Worm (Caenorhabditis elegans) whole organism, young adult: ENCODE results near the gene pgm-2.
A peak's percentile ranks its signal among the peaks of the same experiment; 100 is the strongest.

Source experiments
- B0336.3 ChIP-seq: fragments of 200-800 bp; sonication (Bioruptor generic); IDR thresholded peaks from 2 replicates; pipeline ENCODE4 v1.3.6; 2022; ENCODE audit warnings: missing genetic modification characterization, missing compliant biosample characterization
- F10E7.11 ChIP-seq: sonication (generic microtip); optimal IDR thresholded peaks from 2 replicates; lab custom pipeline; 2017; ENCODE audit warnings: mild to moderate bottlenecking, missing genetic modification characterization, moderate library complexity, missing compliant biosample characterization
- F37B4.10 ChIP-seq: fragments of 200-800 bp; sonication (Bioruptor generic); IDR thresholded peaks from 2 replicates; pipeline ENCODE4 v1.3.6; 2022; ENCODE audit warnings: missing genetic modification characterization, missing compliant biosample characterization
- F57A8.1 ChIP-seq: fragments of 200-800 bp; sonication (Bioruptor generic); optimal IDR thresholded peaks from 2 replicates; lab custom pipeline; 2018; ENCODE audit warnings: mild to moderate bottlenecking, missing genetic modification characterization, moderate library complexity, missing compliant biosample characterization
- T26A5.8 ChIP-seq: sonication (generic microtip); optimal IDR thresholded peaks from 2 replicates; lab custom pipeline; 2016; ENCODE audit warnings: missing genetic modification characterization, missing compliant biosample characterization
- Y67H2A.10 ChIP-seq: fragments of 200-800 bp; sonication (Bioruptor generic); conservative IDR thresholded peaks from 2 replicates; pipeline ENCODE4 v1.3.6; 2022; ENCODE audit warnings: missing genetic modification reagents, missing genetic modification characterization, missing compliant biosample characterization
- Y95B8A.8 ChIP-seq: fragments of 200-800 bp; sonication (Bioruptor generic); IDR thresholded peaks from 2 replicates; pipeline ENCODE4 v1.3.6; 2022; ENCODE audit warnings: missing genetic modification reagents, missing genetic modification characterization, missing compliant biosample characterization
- ZK185.1 ChIP-seq: sonication (generic microtip); optimal IDR thresholded peaks from 2 replicates; lab custom pipeline; 2016; ENCODE audit warnings: mild to moderate bottlenecking, missing genetic modification characterization, missing compliant biosample characterization; ENCODE audit not compliant: poor library complexity, severe bottlenecking
- akir-1 ChIP-seq: fragments of 200-800 bp; sonication (Bioruptor generic); optimal IDR thresholded peaks from 2 replicates; lab custom pipeline; 2018; ENCODE audit warnings: mild to moderate bottlenecking, missing genetic modification characterization, moderate library complexity, missing compliant biosample characterization
- atf-7 ChIP-seq: sonication (generic microtip); optimal IDR thresholded peaks from 2 replicates; lab custom pipeline; 2017; ENCODE audit warnings: mild to moderate bottlenecking, missing genetic modification characterization, missing compliant biosample characterization
- athp-1 ChIP-seq: sonication (generic microtip); optimal IDR thresholded peaks from 2 replicates; lab custom pipeline; 2017; ENCODE audit warnings: mild to moderate bottlenecking, missing genetic modification characterization, missing compliant biosample characterization
- attf-3 ChIP-seq: fragments of 200-800 bp; sonication (Bioruptor generic); conservative IDR thresholded peaks from 2 replicates; pipeline ENCODE4 v1.3.6; 2022; ENCODE audit warnings: missing genetic modification reagents, missing genetic modification characterization, missing compliant biosample characterization
- attf-5 ChIP-seq: fragments of 200-800 bp; sonication (Bioruptor generic); optimal IDR thresholded peaks from 2 replicates; lab custom pipeline; 2018; ENCODE audit warnings: mild to moderate bottlenecking, missing genetic modification characterization, missing compliant biosample characterization
- ccch-3 ChIP-seq: fragments of 200-800 bp; sonication (Bioruptor generic); optimal IDR thresholded peaks from 2 replicates; lab custom pipeline; 2018; ENCODE audit warnings: mild to moderate bottlenecking, missing genetic modification characterization, missing compliant biosample characterization
- cebp-1 ChIP-seq, 2 experiments: fragments of 200-800 bp in 1 of 2; sonication (Bioruptor generic) in 1 of 2; sonication (generic microtip) in 1 of 2; IDR thresholded peaks in 1 of 2; optimal IDR thresholded peaks in 1 of 2; 2 replicates each; pipeline versions ENCODE4 v1.3.6 to Lab custom; 2017 to 2022; ENCODE audit warnings: missing compliant biosample characterization in 2 of 2, missing genetic modification characterization in 2 of 2, mild to moderate bottlenecking in 1 of 2, missing genetic modification reagents in 1 of 2, moderate library complexity in 1 of 2
- ceh-100 ChIP-seq: fragments of 200-800 bp; sonication (Bioruptor generic); IDR thresholded peaks from 2 replicates; pipeline ENCODE4 v1.3.6; 2022; ENCODE audit warnings: missing genetic modification reagents, missing genetic modification characterization, missing compliant biosample characterization
- ceh-27 ChIP-seq: fragments of 200-800 bp; sonication (Bioruptor generic); optimal IDR thresholded peaks from 2 replicates; lab custom pipeline; 2018; ENCODE audit warnings: mild to moderate bottlenecking, missing genetic modification characterization, moderate library complexity, missing compliant biosample characterization
- ceh-40 ChIP-seq: fragments of 200-800 bp; sonication (Bioruptor generic); IDR thresholded peaks from 2 replicates; pipeline ENCODE4 v1.3.6; 2022; ENCODE audit warnings: missing genetic modification characterization, missing compliant biosample characterization
- dox-1 ChIP-seq: fragments of 200-800 bp; sonication (Bioruptor generic); IDR thresholded peaks from 2 replicates; pipeline ENCODE4 v1.3.6; 2022; ENCODE audit warnings: missing genetic modification reagents, missing genetic modification characterization, missing compliant biosample characterization
- egrh-3 ChIP-seq: fragments of 200-800 bp; sonication (Bioruptor generic); IDR thresholded peaks from 2 replicates; pipeline ENCODE4 v1.3.6; 2022; ENCODE audit warnings: missing genetic modification reagents, missing genetic modification characterization, missing compliant biosample characterization
- fkh-3 ChIP-seq: sonication (generic microtip); optimal IDR thresholded peaks from 2 replicates; lab custom pipeline; 2016; ENCODE audit warnings: mild to moderate bottlenecking, missing genetic modification characterization, missing compliant biosample characterization
- hrde-1 ChIP-seq: sonication (generic microtip); optimal IDR thresholded peaks from 2 replicates; lab custom pipeline; 2016; ENCODE audit warnings: missing genetic modification characterization, mild to moderate bottlenecking, missing compliant biosample characterization, moderate library complexity, missing genotype, missing genetic modification reagents, borderline replicate concordance
- let-607 ChIP-seq, 2 experiments: fragments of 200-800 bp in 1 of 2; sonication (Bioruptor generic) in 1 of 2; sonication (generic microtip) in 1 of 2; optimal IDR thresholded peaks; 2 replicates each; lab custom pipeline; 2016 to 2018; ENCODE audit warnings: mild to moderate bottlenecking in 2 of 2, missing compliant biosample characterization in 2 of 2, missing genetic modification characterization in 2 of 2, moderate library complexity in 2 of 2, missing genotype in 1 of 2
- lin-54 ChIP-seq: fragments of 200-800 bp; sonication (Bioruptor generic); optimal IDR thresholded peaks from 2 replicates; lab custom pipeline; 2018; ENCODE audit warnings: mild to moderate bottlenecking, missing genetic modification characterization, missing compliant biosample characterization
- lsl-1 ChIP-seq: fragments of 200-800 bp; sonication (Bioruptor generic); optimal IDR thresholded peaks from 2 replicates; lab custom pipeline; 2018; ENCODE audit warnings: mild to moderate bottlenecking, missing genetic modification characterization, moderate library complexity, missing compliant biosample characterization
- madf-6 ChIP-seq: fragments of 200-800 bp; sonication (Bioruptor generic); IDR thresholded peaks from 2 replicates; pipeline ENCODE4 v1.3.6; 2022; ENCODE audit warnings: missing genetic modification reagents, missing genetic modification characterization, missing compliant biosample characterization
- mxl-1 ChIP-seq: sonication (generic microtip); optimal IDR thresholded peaks from 2 replicates; lab custom pipeline; 2016; ENCODE audit warnings: missing genetic modification characterization, missing compliant biosample characterization
- nfya-2 ChIP-seq: fragments of 200-800 bp; sonication (Bioruptor generic); IDR thresholded peaks from 2 replicates; pipeline ENCODE4 v1.3.6; 2022; ENCODE audit warnings: missing genetic modification reagents, missing genetic modification characterization, missing compliant biosample characterization
- nfyb-1 ChIP-seq: fragments of 200-800 bp; sonication (Bioruptor generic); IDR thresholded peaks from 2 replicates; pipeline ENCODE4 v1.3.6; 2022; ENCODE audit warnings: missing genetic modification reagents, missing genetic modification characterization, missing compliant biosample characterization
- nhr-120 ChIP-seq: fragments of 200-800 bp; sonication (Bioruptor generic); IDR thresholded peaks from 2 replicates; pipeline ENCODE4 v1.3.6; 2022; ENCODE audit warnings: missing genetic modification characterization, missing compliant biosample characterization
- nhr-90 ChIP-seq: sonication (generic microtip); optimal IDR thresholded peaks from 2 replicates; lab custom pipeline; 2016; ENCODE audit warnings: missing genotype, mild to moderate bottlenecking, missing genetic modification characterization, missing compliant biosample characterization
- pbrm-1 ChIP-seq: fragments of 200-800 bp; sonication (Bioruptor generic); IDR thresholded peaks from 2 replicates; pipeline ENCODE4 v1.3.6; 2022; ENCODE audit warnings: missing genetic modification reagents, missing genetic modification characterization, missing compliant biosample characterization
- rpc-1 ChIP-seq, 2 experiments: fragments of 150-350 bp in 1 of 2; sonication (generic microtip) in 1 of 2; optimal IDR thresholded peaks; 2 replicates each; lab custom pipeline; 2014 to 2018; ENCODE audit warnings: missing biosample characterization in 1 of 2, missing genetic modification characterization in 1 of 2, missing genetic modification reagents in 1 of 2, missing genotype in 1 of 2
- sdz-38 ChIP-seq: sonication (generic microtip); optimal IDR thresholded peaks from 2 replicates; lab custom pipeline; 2016; ENCODE audit warnings: missing genotype, missing genetic modification characterization, missing compliant biosample characterization
- snpc-3.4 ChIP-seq: sonication (generic microtip); optimal IDR thresholded peaks from 2 replicates; lab custom pipeline; 2017; ENCODE audit warnings: missing genetic modification characterization, mild to moderate bottlenecking, missing compliant biosample characterization, antibody characterized with exemption, moderate library complexity, missing genotype, missing genetic modification reagents
- tbp1 ChIP-seq: fragments of 200-800 bp; sonication (Bioruptor generic); optimal IDR thresholded peaks from 2 replicates; lab custom pipeline; 2018; ENCODE audit warnings: mild to moderate bottlenecking, missing genetic modification characterization, missing compliant biosample characterization
- tlf-1 ChIP-seq: fragments of 200-800 bp; sonication (Bioruptor generic); optimal IDR thresholded peaks from 2 replicates; lab custom pipeline; 2018; ENCODE audit warnings: mild to moderate bottlenecking, missing genetic modification characterization, missing compliant biosample characterization
- unc-62 ChIP-seq: fragments of 150-350 bp; optimal IDR thresholded peaks from 2 replicates; lab custom pipeline; 2014; ENCODE audit warnings: missing biosample characterization, missing genetic modification reagents, missing genetic modification characterization
- ztf-18 ChIP-seq: sonication (generic microtip); optimal IDR thresholded peaks from 2 replicates; lab custom pipeline; 2016; ENCODE audit warnings: missing genotype, mild to moderate bottlenecking, missing genetic modification characterization, missing compliant biosample characterization
- ztf-25 ChIP-seq: fragments of 200-800 bp; sonication (Bioruptor generic); IDR thresholded peaks from 2 replicates; pipeline ENCODE4 v1.3.6; 2022; ENCODE audit warnings: missing genetic modification reagents, missing genetic modification characterization, missing compliant biosample characterization
- ztf-6 ChIP-seq: fragments of 200-800 bp; sonication (Bioruptor generic); IDR thresholded peaks from 2 replicates; pipeline ENCODE4 v1.3.6; 2022; ENCODE audit warnings: missing genetic modification reagents, missing genetic modification characterization, missing compliant biosample characterization

Gene pgm-2

DNA sequence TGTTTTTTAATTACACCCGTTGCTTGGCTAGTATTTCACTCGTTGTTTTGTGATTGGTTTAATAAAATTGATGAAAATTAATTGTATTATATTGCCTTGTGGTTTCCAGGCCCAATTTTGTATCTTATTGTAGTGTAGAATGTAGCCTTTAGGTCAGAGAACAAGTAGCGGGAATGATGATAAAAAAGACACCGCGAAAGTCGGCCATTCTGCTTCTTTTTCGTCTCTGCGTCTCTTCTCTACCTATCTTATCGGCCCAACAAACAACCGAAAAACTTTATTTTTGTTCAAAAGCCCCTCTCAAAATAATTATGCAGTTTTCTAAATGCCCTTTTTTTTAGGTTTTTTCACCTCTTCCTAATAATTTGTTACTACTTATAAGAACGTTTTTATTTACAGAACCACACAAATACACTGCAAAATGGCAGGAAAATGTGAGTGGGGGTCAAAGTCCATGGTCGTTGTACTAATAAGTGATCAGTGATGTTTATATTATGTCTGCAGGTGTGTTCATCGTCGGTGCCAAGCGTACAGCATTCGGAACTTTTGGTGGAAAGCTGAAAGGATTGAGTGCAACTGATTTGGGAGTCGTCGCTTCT, 45.5 kb downstream of the pgm-2 start, which contains the start of gene acaa-2 (continued):
- TF ChIP-seq nhr-90 (no peak), T26A5.8 (no peak), ceh-100 (GFP tag; lab: Robert Waterston, UW) (no peak), nfya-2 (GFP tag; lab: Robert Waterston, UW) (no peak), F37B4.10 (GFP tag; lab: Robert Waterston, UW) (no peak), rpc-1 (optimal IDR thresholded peaks at IDR 0.05; lab: Kevin White, UChicago) (no peak), rpc-1 (tag; optimal IDR thresholded peaks at IDR 0.05; lab: Kevin White, UChicago) (no peak), ceh-40 (GFP tag; lab: Robert Waterston, UW) (0 out of 2 replicates have a peak, but pooled peaks have one; percentile 7), F57A8.1 (GFP tag; lab: Kevin White, UChicago) (no peak), F10E7.11 (tag; lab: Kevin White, UChicago) (no peak), ceh-27 (no peak), atf-7 (tag; lab: Kevin White, UChicago) (no peak), lsl-1 (GFP tag; lab: Kevin White, UChicago) (peak; percentile 24), ztf-18 (tag; lab: Kevin White, UChicago) (peak; percentile 30), cebp-1 (GFP tag; IDR thresholded peaks at IDR 0.05; lab: Robert Waterston, UW) (no peak), cebp-1 (tag; optimal IDR thresholded peaks at IDR 0.05; lab: Kevin White, UChicago) (peak; percentile 15), ZK185.1 (no peak), madf-6 (GFP tag; lab: Robert Waterston, UW) (peak; percentile 61; the same call in 1 of the 2 replicates), mxl-1 (tag; lab: Kevin White, UChicago) (no peak), unc-62 (GFP tag; lab: Kevin White, UChicago) (no peak), akir-1 (GFP tag; lab: Kevin White, UChicago) (no peak), nfyb-1 (GFP tag; lab: Robert Waterston, UW) (no peak), Y95B8A.8 (no peak), attf-3 (GFP tag; lab: Robert Waterston, UW) (no peak), attf-5 (GFP tag; lab: Kevin White, UChicago) (peak; percentile 35), snpc-3.4 (tag; lab: Kevin White, UChicago) (peak; percentile 41), let-607 (tag; optimal IDR thresholded peaks at IDR 0.05; lab: Kevin White, UChicago) (no peak), sdz-38 (tag; lab: Kevin White, UChicago) (no peak), Y67H2A.10 (GFP tag; lab: Robert Waterston, UW) (no peak), hrde-1 (tag; lab: Kevin White, UChicago) (no peak), pbrm-1 (peak; percentile 9; the same call in 1 of the 2 replicates), nhr-120 (GFP tag; lab: Robert Waterston, UW) (no peak)

DNA sequence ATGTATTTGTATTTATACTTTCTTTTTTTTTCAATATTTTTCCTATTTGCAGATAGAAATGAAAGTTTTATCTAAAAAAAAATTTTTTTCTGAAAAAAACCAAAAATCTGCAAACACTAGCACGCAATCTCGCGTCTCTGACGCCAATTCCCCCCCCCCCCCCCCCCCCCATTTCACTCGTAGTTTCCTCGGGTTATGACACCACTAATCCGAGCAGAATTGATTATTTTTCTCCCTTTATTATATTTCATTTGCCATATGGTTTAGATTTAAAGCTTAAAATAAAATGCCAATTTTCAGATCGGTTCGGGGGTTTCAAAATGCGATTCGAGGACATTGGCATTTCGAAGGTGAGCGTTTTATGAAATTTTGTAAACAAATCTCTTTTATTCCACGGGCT, 47.6 kb downstream of the pgm-2 start, which contains the start of gene mtm-6:
TSS of gene mtm-6 (plus strand) at position 301 of the 400 bp plus-strand sequence.
- TF ChIP-seq dox-1 (GFP tag; lab: Robert Waterston, UW), result peak; percentile 35; the same call in 1 of the 2 replicates
- no peak for TF ChIP-seq F37B4.10 (GFP tag; lab: Robert Waterston, UW)
- TF ChIP-seq ztf-6 (GFP tag; lab: Robert Waterston, UW), result no peak
- TF ChIP-seq B0336.3, result peak; percentile 43; the same call in 1 of the 2 replicates
- no peak for TF ChIP-seq ztf-25
- TF ChIP-seq ceh-40 (GFP tag; lab: Robert Waterston, UW), result no peak
- peak; percentile 41 for TF ChIP-seq tlf-1 (GFP tag; lab: Kevin White, UChicago)
- TF ChIP-seq fkh-3, result peak; percentile 49
- no peak for TF ChIP-seq lin-54
- TF ChIP-seq nhr-120 (GFP tag; lab: Robert Waterston, UW), result no peak
- TF ChIP-seq let-607 (tag; optimal IDR thresholded peaks at IDR 0.05; lab: Kevin White, UChicago), result no peak
- TF ChIP-seq atf-7 (tag; lab: Kevin White, UChicago), result peak; percentile 27
- TF ChIP-seq tbp1 (GFP tag; lab: Kevin White, UChicago), result peak; percentile 6
- TF ChIP-seq ccch-3 (GFP tag; lab: Kevin White, UChicago), result no peak
- TF ChIP-seq mxl-1 (tag; lab: Kevin White, UChicago), result no peak
- peak; percentile 40; the same call in 1 of the 2 replicates for TF ChIP-seq egrh-3 (GFP tag; lab: Robert Waterston, UW)
- peak; percentile 25 for TF ChIP-seq athp-1 (tag; lab: Kevin White, UChicago)
- peak; percentile 9 for TF ChIP-seq attf-5 (GFP tag; lab: Kevin White, UChicago)
- TF ChIP-seq cebp-1 (GFP tag; IDR thresholded peaks at IDR 0.05; lab: Robert Waterston, UW), result no peak
- peak; percentile 43 for TF ChIP-seq cebp-1 (tag; optimal IDR thresholded peaks at IDR 0.05; lab: Kevin White, UChicago)
